Fruit fly (Drosophila melanogaster): Measurements from ENCODE around the gene CG43218.

Gene CG43218

DNA sequence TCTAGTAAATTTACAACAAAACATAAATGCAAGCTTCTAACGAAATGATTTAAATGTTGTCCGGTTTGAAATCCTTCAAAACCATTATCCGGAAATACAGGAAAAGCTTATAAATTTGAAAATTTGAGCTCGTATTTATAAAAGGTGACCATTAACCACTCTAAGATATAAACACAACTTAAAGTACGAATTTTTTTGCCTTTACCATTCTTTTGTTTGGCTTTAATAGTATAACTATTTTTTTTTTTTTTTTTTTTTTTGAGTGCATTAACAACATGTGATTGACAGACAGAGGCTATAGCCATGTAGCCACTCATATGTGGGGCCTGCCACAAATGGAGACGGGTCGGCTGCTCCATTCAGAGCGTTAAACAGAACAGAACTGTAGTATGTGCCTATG is 14.4 kb upstream of the CG43218 start:
- peak; percentile 14 for TF ChIP-seq CG14655 (GFP tag; optimal IDR thresholded peaks at IDR 0.05)
- no peak for TF ChIP-seq CG34367 (tag; optimal IDR thresholded peaks at IDR 0.05)
- no peak for TF ChIP-seq Pif1B (GFP tag; optimal IDR thresholded peaks at IDR 0.05)
- no peak for TF ChIP-seq fd96Ca (GFP tag; IDR thresholded peaks at IDR 0.05)
- TF ChIP-seq Pif1A (GFP tag; optimal IDR thresholded peaks at IDR 0.05), result peak; percentile 25
- TF ChIP-seq D1 (tag; optimal IDR thresholded peaks at IDR 0.05), result no peak
- no peak for TF ChIP-seq CG10348 (GFP tag; IDR thresholded peaks at IDR 0.05)
- TF ChIP-seq Ets98B (GFP tag; IDR thresholded peaks at IDR 0.05), result no peak
- TF ChIP-seq CG13204 (GFP tag; optimal IDR thresholded peaks at IDR 0.05), result no peak
- TF ChIP-seq CG8301 (tag; optimal IDR thresholded peaks at IDR 0.05), result peak; percentile 6
- peak; percentile 60 for TF ChIP-seq CG9948 (tag; optimal IDR thresholded peaks at IDR 0.05)
- no peak for TF ChIP-seq CG15710 (tag; optimal IDR thresholded peaks at IDR 0.05)
- TF ChIP-seq EcR (GFP tag; optimal IDR thresholded peaks at IDR 0.05), result no peak
- peak; percentile 67 for TF ChIP-seq CG17806 (tag; optimal IDR thresholded peaks at IDR 0.05)
- no peak for TF ChIP-seq Snoo (tag; optimal IDR thresholded peaks at IDR 0.05)
- TF ChIP-seq rn (GFP tag; IDR thresholded peaks at IDR 0.05), result no peak
- TF ChIP-seq CG32121 (GFP tag; IDR thresholded peaks at IDR 0.05), result no peak
- TF ChIP-seq CG4496 (GFP tag; IDR thresholded peaks at IDR 0.05), result no peak
- no peak for TF ChIP-seq CG8159 (tag; optimal IDR thresholded peaks at IDR 0.05)

DNA sequence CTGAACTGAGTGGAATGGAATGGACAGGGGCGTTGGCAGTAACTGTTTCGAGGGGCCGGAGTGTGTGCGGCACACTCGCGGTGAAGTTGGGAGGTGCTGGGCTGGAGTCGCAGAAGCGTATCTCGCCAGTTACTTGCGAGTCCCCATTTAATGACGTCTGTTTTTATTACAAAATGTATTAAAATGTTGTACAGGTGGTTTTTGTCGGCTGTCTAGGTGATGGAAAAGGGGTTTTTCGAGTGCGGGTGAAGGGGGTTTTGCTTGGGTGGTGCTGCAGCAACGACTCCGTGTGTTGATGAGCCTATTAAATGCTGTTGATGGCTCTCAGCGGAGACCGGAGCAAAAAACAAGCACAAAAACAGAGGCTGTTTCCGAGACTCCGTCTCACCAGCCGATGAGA is 6.4 kb upstream of the CG43218 start:
- peak; percentile 95 for TF ChIP-seq EcR (GFP tag; optimal IDR thresholded peaks at IDR 0.05)
- peak; percentile 47 for TF ChIP-seq Pif1A (GFP tag; optimal IDR thresholded peaks at IDR 0.05)
- TF ChIP-seq Ets98B (GFP tag; IDR thresholded peaks at IDR 0.05), result peak; percentile 47; the same call in 1 of the 2 replicates
- peak; percentile 72 for TF ChIP-seq CG8159 (tag; optimal IDR thresholded peaks at IDR 0.05)
- TF ChIP-seq gl (tag; optimal IDR thresholded peaks at IDR 0.05), result peak; percentile 41
- peak; percentile 62 for TF ChIP-seq CG14655 (GFP tag; optimal IDR thresholded peaks at IDR 0.05)
- peak; percentile 54; the same call in 1 of the 3 replicates for TF ChIP-seq CG4496 (GFP tag; IDR thresholded peaks at IDR 0.05)
- peak; percentile 64 for TF ChIP-seq CG17806 (tag; optimal IDR thresholded peaks at IDR 0.05)
- peak; percentile 39; the same call in 1 of the 2 replicates for TF ChIP-seq CG12605 (GFP tag; IDR thresholded peaks at IDR 0.05)
- peak; percentile 55 for TF ChIP-seq CG9948 (tag; optimal IDR thresholded peaks at IDR 0.05)
- 0 out of 2 replicates have a peak, but pooled peaks have one; percentile 18 for TF ChIP-seq rn (GFP tag; IDR thresholded peaks at IDR 0.05)
- peak; percentile 62; the same call in 2 of the 3 replicates for TF ChIP-seq fd96Ca (GFP tag; IDR thresholded peaks at IDR 0.05)
- TF ChIP-seq CG8301 (tag; optimal IDR thresholded peaks at IDR 0.05), result peak; percentile 40
- TF ChIP-seq CG32121 (GFP tag; IDR thresholded peaks at IDR 0.05), result peak; percentile 74; the same call in 1 of the 2 replicates
- TF ChIP-seq CG15710 (tag; optimal IDR thresholded peaks at IDR 0.05), result peak; percentile 73
- peak; percentile 19 for TF ChIP-seq Snoo (tag; optimal IDR thresholded peaks at IDR 0.05)
- TF ChIP-seq CG13204 (GFP tag; optimal IDR thresholded peaks at IDR 0.05), result peak; percentile 86
- no peak for TF ChIP-seq CG10348 (GFP tag; IDR thresholded peaks at IDR 0.05)
- peak; percentile 7 for TF ChIP-seq Pif1B (GFP tag; optimal IDR thresholded peaks at IDR 0.05)
- peak; percentile 61 for TF ChIP-seq CG34367 (tag; optimal IDR thresholded peaks at IDR 0.05)
- TF ChIP-seq D1 (tag; optimal IDR thresholded peaks at IDR 0.05), result peak; percentile 40

DNA sequence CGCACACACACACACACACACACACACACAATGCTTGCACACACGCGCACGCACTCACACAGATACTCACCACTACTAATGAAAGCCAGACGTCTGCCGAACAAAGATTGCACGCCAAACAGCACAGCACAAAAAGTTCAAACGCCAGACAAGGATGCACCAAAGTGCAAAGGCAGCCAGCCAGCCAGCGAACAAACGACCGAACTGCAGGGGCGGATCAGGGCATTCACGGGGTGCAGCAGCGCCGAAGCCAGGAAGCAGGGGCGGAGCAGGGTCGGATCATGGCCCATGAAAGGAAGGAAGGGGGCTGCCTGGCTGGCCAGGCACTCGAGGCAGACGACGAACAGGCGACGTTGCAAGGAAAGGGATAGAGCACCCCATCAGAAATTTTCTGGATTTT is 5.3 kb upstream of the CG43218 start:
- no peak for TF ChIP-seq gl (tag; optimal IDR thresholded peaks at IDR 0.05)
- TF ChIP-seq CG34367 (tag; optimal IDR thresholded peaks at IDR 0.05), result no peak
- TF ChIP-seq CG8159 (tag; optimal IDR thresholded peaks at IDR 0.05), result no peak
- peak; percentile 93 for TF ChIP-seq EcR (GFP tag; optimal IDR thresholded peaks at IDR 0.05)
- TF ChIP-seq CG12605 (GFP tag; IDR thresholded peaks at IDR 0.05), result no peak
- no peak for TF ChIP-seq CG15710 (tag; optimal IDR thresholded peaks at IDR 0.05)
- TF ChIP-seq CG9948 (tag; optimal IDR thresholded peaks at IDR 0.05), result no peak
- TF ChIP-seq CG8301 (tag; optimal IDR thresholded peaks at IDR 0.05), result no peak
- no peak for TF ChIP-seq Ets98B (GFP tag; IDR thresholded peaks at IDR 0.05)
- TF ChIP-seq D1 (tag; optimal IDR thresholded peaks at IDR 0.05), result no peak
- TF ChIP-seq CG32121 (GFP tag; IDR thresholded peaks at IDR 0.05), result peak; percentile 34
- no peak for TF ChIP-seq Pif1B (GFP tag; optimal IDR thresholded peaks at IDR 0.05)
- no peak for TF ChIP-seq CG14655 (GFP tag; optimal IDR thresholded peaks at IDR 0.05)
- TF ChIP-seq CG10348 (GFP tag; IDR thresholded peaks at IDR 0.05), result no peak
- TF ChIP-seq rn (GFP tag; IDR thresholded peaks at IDR 0.05), result no peak
- TF ChIP-seq Snoo (tag; optimal IDR thresholded peaks at IDR 0.05), result peak; percentile 32
- TF ChIP-seq Pif1A (GFP tag; optimal IDR thresholded peaks at IDR 0.05), result no peak
- peak; percentile 12; the same call in 1 of the 3 replicates for TF ChIP-seq CG4496 (GFP tag; IDR thresholded peaks at IDR 0.05)
- TF ChIP-seq CG13204 (GFP tag; optimal IDR thresholded peaks at IDR 0.05), result peak; percentile 74
- no peak for TF ChIP-seq fd96Ca (GFP tag; IDR thresholded peaks at IDR 0.05)
- no peak for TF ChIP-seq CG17806 (tag; optimal IDR thresholded peaks at IDR 0.05)

dm6 chr3L:21252932-21253760 is 4.7 kb upstream of the CG43218 start:
- TF ChIP-seq CG13204 (GFP tag; optimal IDR thresholded peaks at IDR 0.05) (peak; percentile 98), CG14655 (GFP tag; optimal IDR thresholded peaks at IDR 0.05) (peak; percentile 71), Snoo (tag; optimal IDR thresholded peaks at IDR 0.05) (no peak), fd96Ca (GFP tag; IDR thresholded peaks at IDR 0.05) (no peak), CG15710 (tag; optimal IDR thresholded peaks at IDR 0.05) (peak; percentile 66), CG8159 (tag; optimal IDR thresholded peaks at IDR 0.05) (peak; percentile 89), rn (GFP tag; IDR thresholded peaks at IDR 0.05) (no peak), D1 (tag; optimal IDR thresholded peaks at IDR 0.05) (peak; percentile 63), CG17806 (tag; optimal IDR thresholded peaks at IDR 0.05) (peak; percentile 88), CG34367 (tag; optimal IDR thresholded peaks at IDR 0.05) (peak; percentile 60), Pif1A (GFP tag; optimal IDR thresholded peaks at IDR 0.05) (peak; percentile 60), Ets98B (GFP tag; IDR thresholded peaks at IDR 0.05) (no peak), CG8301 (tag; optimal IDR thresholded peaks at IDR 0.05) (peak; percentile 50), gl (tag; optimal IDR thresholded peaks at IDR 0.05) (no peak), CG9948 (tag; optimal IDR thresholded peaks at IDR 0.05) (peak; percentile 91), CG32121 (GFP tag; IDR thresholded peaks at IDR 0.05) (no peak), CG12605 (GFP tag; IDR thresholded peaks at IDR 0.05) (no peak), EcR (GFP tag; optimal IDR thresholded peaks at IDR 0.05) (peak; percentile 99), CG10348 (GFP tag; IDR thresholded peaks at IDR 0.05) (no peak), Pif1B (GFP tag; optimal IDR thresholded peaks at IDR 0.05) (peak; percentile 43), CG4496 (GFP tag; IDR thresholded peaks at IDR 0.05) (peak; percentile 6; the same call in 1 of the 3 replicates)

All from whole organism, pupa.